Fruit fly (Drosophila melanogaster) whole organism, embryonic: ENCODE data around the gene RanGAP.

ENCODE experiments used
- Aef1 ChIP-seq: fragments of 200-800 bp; sonication (Bioruptor generic); IDR thresholded peaks from 3 replicates; pipeline ENCODE4 v1.3.6; 2022; ENCODE audit warnings: missing biosample characterization, missing genetic modification characterization
- Asciz ChIP-seq: fragments of 200-800 bp; sonication (Bioruptor generic); optimal IDR thresholded peaks from 2 replicates; lab custom pipeline; 2017; ENCODE audit warnings: missing biosample characterization, mild to moderate bottlenecking, missing genetic modification characterization, missing genetic modification reagents
- CG10209 ChIP-seq: fragments of 200-800 bp; sonication (Bioruptor generic); optimal IDR thresholded peaks from 3 replicates; lab custom pipeline; 2017; ENCODE audit warnings: missing biosample characterization, mild to moderate bottlenecking, missing genetic modification characterization, missing genetic modification reagents
- CG11093 ChIP-seq: fragments of 200-800 bp; sonication (Bioruptor generic); IDR thresholded peaks from 3 replicates; pipeline ENCODE4 v1.3.6; 2022; ENCODE audit warnings: missing biosample characterization, missing genetic modification characterization
- CG11695 ChIP-seq: fragments of 200-800 bp; sonication (Bioruptor generic); IDR thresholded peaks from 3 replicates; pipeline ENCODE4 v1.3.6; 2022; ENCODE audit warnings: missing biosample characterization, missing genetic modification characterization
- CG12155 ChIP-seq: fragments of 200-800 bp; sonication (Bioruptor generic); optimal IDR thresholded peaks from 3 replicates; lab custom pipeline; 2016; ENCODE audit warnings: missing biosample characterization, missing genetic modification characterization
- CG12769 ChIP-seq: fragments of 200-800 bp; sonication (Bioruptor generic); optimal IDR thresholded peaks from 2 replicates; lab custom pipeline; 2019; ENCODE audit warnings: missing biosample characterization, mild to moderate bottlenecking, missing genetic modification characterization, moderate library complexity
- CG12942 ChIP-seq: fragments of 200-800 bp; sonication (Bioruptor generic); optimal IDR thresholded peaks from 3 replicates; lab custom pipeline; 2016; ENCODE audit warnings: missing biosample characterization, missing genetic modification characterization
- CG13424 ChIP-seq: fragments of 200-800 bp; sonication (Bioruptor generic); optimal IDR thresholded peaks from 2 replicates; lab custom pipeline; 2019; ENCODE audit warnings: missing biosample characterization, mild to moderate bottlenecking, missing genetic modification characterization, moderate library complexity
- CG15601 ChIP-seq: fragments of 200-800 bp; sonication (Bioruptor generic); optimal IDR thresholded peaks from 3 replicates; lab custom pipeline; 2019; ENCODE audit warnings: missing biosample characterization, mild to moderate bottlenecking, missing genetic modification characterization, moderate library complexity
- CG16813 ChIP-seq: fragments of 200-800 bp; sonication (Bioruptor generic); IDR thresholded peaks from 3 replicates; pipeline ENCODE4 v1.3.6; 2022; ENCODE audit warnings: missing biosample characterization, missing genetic modification characterization; ENCODE audit not compliant: partially characterized antibody
- CG17186 ChIP-seq: fragments of 200-800 bp; sonication (Bioruptor generic); optimal IDR thresholded peaks from 3 replicates; lab custom pipeline; 2017; ENCODE audit warnings: missing biosample characterization, missing genetic modification reagents, missing genetic modification characterization
- CG17829 ChIP-seq: fragments of 200-800 bp; optimal IDR thresholded peaks from 2 replicates; lab custom pipeline; 2019; ENCODE audit warnings: missing biosample characterization, mild to moderate bottlenecking, missing genetic modification characterization, moderate library complexity
- CG18262 ChIP-seq: fragments of 200-800 bp; optimal IDR thresholded peaks from 3 replicates; lab custom pipeline; 2019; ENCODE audit warnings: missing biosample characterization, mild to moderate bottlenecking, missing genetic modification characterization, moderate library complexity
- CG32772 ChIP-seq: fragments of 200-800 bp; sonication (Bioruptor generic); IDR thresholded peaks from 2 replicates; pipeline ENCODE4 v1.3.6; 2022; ENCODE audit warnings: missing biosample characterization, missing genetic modification characterization
- CG33557 ChIP-seq: fragments of 200-800 bp; sonication (Bioruptor generic); optimal IDR thresholded peaks from 2 replicates; lab custom pipeline; 2019; ENCODE audit warnings: missing biosample characterization, mild to moderate bottlenecking, missing genetic modification characterization, moderate library complexity
- CG3407 ChIP-seq: fragments of 200-800 bp; sonication (Bioruptor generic); optimal IDR thresholded peaks from 2 replicates; lab custom pipeline; 2018; ENCODE audit warnings: missing biosample characterization, mild to moderate bottlenecking, missing genetic modification characterization
- CG34376 ChIP-seq: fragments of 200-800 bp; sonication (Bioruptor generic); optimal IDR thresholded peaks from 2 replicates; lab custom pipeline; 2018; ENCODE audit warnings: missing biosample characterization, mild to moderate bottlenecking, missing genetic modification characterization
- CG3838 ChIP-seq: fragments of 200-800 bp; sonication (Bioruptor generic); optimal IDR thresholded peaks from 3 replicates; lab custom pipeline; 2016; ENCODE audit warnings: missing biosample characterization, missing genetic modification characterization
- CG4730 ChIP-seq: fragments of 200-800 bp; sonication (Bioruptor generic); IDR thresholded peaks from 2 replicates; pipeline ENCODE4 v1.3.6; 2022; ENCODE audit warnings: missing biosample characterization, missing genetic modification characterization
- CG6791 ChIP-seq: fragments of 200-800 bp; sonication (Bioruptor generic); IDR thresholded peaks from 3 replicates; pipeline ENCODE4 v1.3.6; 2022; ENCODE audit warnings: missing biosample characterization, missing genetic modification characterization; ENCODE audit not compliant: partially characterized antibody
- CG6854 ChIP-seq: fragments of 200-800 bp; sonication (Bioruptor generic); optimal IDR thresholded peaks from 3 replicates; lab custom pipeline; 2017; ENCODE audit warnings: missing biosample characterization, mild to moderate bottlenecking, missing genetic modification characterization
- CG7987 ChIP-seq: fragments of 200-800 bp; sonication (Bioruptor generic); optimal IDR thresholded peaks from 2 replicates; lab custom pipeline; 2018; ENCODE audit warnings: missing biosample characterization, mild to moderate bottlenecking, missing genetic modification characterization, moderate library complexity
- CG8478 ChIP-seq: fragments of >200 bp; optimal IDR thresholded peaks from 2 replicates; lab custom pipeline; 2018
- CG8924 ChIP-seq: fragments of 200-800 bp; optimal IDR thresholded peaks from 3 replicates; lab custom pipeline; 2019; ENCODE audit warnings: missing biosample characterization, mild to moderate bottlenecking, missing genetic modification characterization, moderate library complexity
- CG9215 ChIP-seq: fragments of 200-800 bp; sonication (Bioruptor generic); IDR thresholded peaks from 2 replicates; pipeline ENCODE4 v1.3.6; 2022; ENCODE audit warnings: missing biosample characterization, missing genetic modification characterization
- CrebB ChIP-seq: fragments of 200-800 bp; sonication (Bioruptor generic); optimal IDR thresholded peaks from 3 replicates; lab custom pipeline; 2018; ENCODE audit warnings: missing biosample characterization, mild to moderate bottlenecking, missing genetic modification characterization
- Fer1 ChIP-seq: fragments of 200-800 bp; sonication (Bioruptor generic); optimal IDR thresholded peaks from 2 replicates; lab custom pipeline; 2017; ENCODE audit warnings: missing biosample characterization, mild to moderate bottlenecking, missing genetic modification characterization
- Fer2 ChIP-seq: fragments of 200-800 bp; sonication (Bioruptor generic); optimal IDR thresholded peaks from 2 replicates; lab custom pipeline; 2018; ENCODE audit warnings: missing biosample characterization, mild to moderate bottlenecking, missing genetic modification characterization, moderate library complexity
- Mad ChIP-seq: fragments of 200-800 bp; sonication (Bioruptor generic); optimal IDR thresholded peaks from 2 replicates; lab custom pipeline; 2016; ENCODE audit warnings: missing biosample characterization, missing genetic modification characterization
- Max ChIP-seq: fragments of 200-800 bp; sonication (Bioruptor generic); optimal IDR thresholded peaks from 2 replicates; lab custom pipeline; 2016; ENCODE audit warnings: missing biosample characterization, mild to moderate bottlenecking, missing genetic modification characterization
- Nf-YA ChIP-seq: fragments of 200-800 bp; sonication (Bioruptor generic); IDR thresholded peaks from 2 replicates; pipeline ENCODE4 v1.3.6; 2022; ENCODE audit warnings: missing biosample characterization, missing genetic modification characterization
- NfI ChIP-seq: fragments of 200-800 bp; sonication (Bioruptor generic); optimal IDR thresholded peaks from 3 replicates; lab custom pipeline; 2018; ENCODE audit warnings: missing biosample characterization, mild to moderate bottlenecking, missing genetic modification characterization, moderate library complexity
- Poxn ChIP-seq: fragments of 200-800 bp; sonication (Bioruptor generic); IDR thresholded peaks from 2 replicates; pipeline ENCODE4 v1.3.6; 2022; ENCODE audit warnings: missing biosample characterization, missing genetic modification characterization
- Scr ChIP-seq: fragments of 200-800 bp; sonication (Bioruptor generic); IDR thresholded peaks from 2 replicates; pipeline ENCODE4 v1.3.6; 2022; ENCODE audit warnings: missing biosample characterization, missing genetic modification characterization; ENCODE audit not compliant: partially characterized antibody
- Sox100B ChIP-seq: fragments of 200-800 bp; sonication (Bioruptor generic); optimal IDR thresholded peaks from 3 replicates; lab custom pipeline; 2018; ENCODE audit warnings: missing biosample characterization, mild to moderate bottlenecking, missing genetic modification characterization
- amos ChIP-seq: fragments of 200-800 bp; sonication (Bioruptor generic); IDR thresholded peaks from 2 replicates; pipeline ENCODE4 v1.3.6; 2022; ENCODE audit warnings: missing biosample characterization, missing genetic modification characterization; ENCODE audit not compliant: partially characterized antibody
- br ChIP-seq: fragments of >200 bp; optimal IDR thresholded peaks from 2 replicates; lab custom pipeline; 2017
- dysf ChIP-seq: fragments of 200-800 bp; sonication (Bioruptor generic); IDR thresholded peaks from 3 replicates; pipeline ENCODE4 v1.3.6; 2022; ENCODE audit warnings: missing biosample characterization, missing genetic modification characterization
- eve ChIP-seq, 2 experiments: fragments of >200 bp; optimal IDR thresholded peaks; 2 replicates each; lab custom pipeline; 2017; ENCODE audit warnings: missing biosample characterization in 2 of 2, missing genetic modification characterization in 2 of 2
- eyg ChIP-seq: fragments of 200-800 bp; sonication (Bioruptor generic); optimal IDR thresholded peaks from 3 replicates; lab custom pipeline; 2016; ENCODE audit warnings: missing biosample characterization, missing genetic modification characterization
- lilli ChIP-seq: fragments of 200-800 bp; sonication (Bioruptor generic); optimal IDR thresholded peaks from 3 replicates; lab custom pipeline; 2016; ENCODE audit warnings: missing biosample characterization, missing genetic modification characterization
- nmo ChIP-seq: fragments of 200-800 bp; sonication (Bioruptor generic); optimal IDR thresholded peaks from 2 replicates; lab custom pipeline; 2018; ENCODE audit warnings: missing biosample characterization, mild to moderate bottlenecking, missing genetic modification characterization, moderate library complexity
- pita ChIP-seq: fragments of 200-800 bp; sonication (Bioruptor generic); optimal IDR thresholded peaks from 2 replicates; lab custom pipeline; 2017; ENCODE audit warnings: missing biosample characterization, mild to moderate bottlenecking, missing genetic modification characterization
- ranshi ChIP-seq: fragments of 200-800 bp; sonication (Bioruptor generic); IDR thresholded peaks from 2 replicates; pipeline ENCODE4 v1.3.6; 2022; ENCODE audit warnings: missing biosample characterization, missing genetic modification characterization
- sima ChIP-seq: fragments of 200-800 bp; sonication (Bioruptor generic); optimal IDR thresholded peaks from 2 replicates; lab custom pipeline; 2016; ENCODE audit warnings: missing biosample characterization, missing genetic modification characterization
- toy ChIP-seq: fragments of 200-800 bp; sonication (Bioruptor generic); IDR thresholded peaks from 2 replicates; pipeline ENCODE4 v1.3.6; 2022; ENCODE audit warnings: missing biosample characterization, missing genetic modification characterization
- usp ChIP-seq: fragments of >200 bp; optimal IDR thresholded peaks from 2 replicates; lab custom pipeline; 2017; ENCODE audit warnings: missing biosample characterization, missing genetic modification characterization
- zen2 ChIP-seq: fragments of 200-800 bp; sonication (Bioruptor generic); IDR thresholded peaks from 3 replicates; pipeline ENCODE4 v1.3.6; 2022; ENCODE audit warnings: missing biosample characterization, missing genetic modification characterization; ENCODE audit not compliant: partially characterized antibody

The RanGAP gene

dm6 chr2L:19492934-19493686 lies 51.4 kb downstream of the RanGAP start, which contains the start of the genes swm and Ctu2 (continued):
- TF ChIP-seq dysf (GFP tag; lab: Robert Waterston, UW) = peak; percentile 61; the same call in 2 of the 3 replicates
- peak; percentile 58 for TF ChIP-seq CG33557 (GFP tag; lab: Kevin White, UChicago)
- TF ChIP-seq sima (GFP tag; lab: Kevin White, UChicago) = no peak
- TF ChIP-seq lilli (GFP tag; lab: Kevin White, UChicago) = peak; percentile 28
- TF ChIP-seq CG12769 (tag; lab: Kevin White, UChicago) = no peak
- no peak for TF ChIP-seq CG4730 (GFP tag; lab: Robert Waterston, UW)
- peak; percentile 81 for TF ChIP-seq CG8478 (lab: Kevin White, UChicago)
- TF ChIP-seq CG9215 = peak; percentile 72
- TF ChIP-seq Fer2 = peak; percentile 69
- TF ChIP-seq Aef1 = peak; percentile 51
- TF ChIP-seq CG34376 (GFP tag; lab: Kevin White, UChicago) = peak; percentile 19
- no peak for TF ChIP-seq toy (GFP tag; lab: Robert Waterston, UW)
- TF ChIP-seq pita (GFP tag; lab: Kevin White, UChicago) = no peak
- TF ChIP-seq CG12155 (GFP tag; lab: Kevin White, UChicago) = peak; percentile 60
- peak; percentile 89 for TF ChIP-seq CG13424 (tag; lab: Kevin White, UChicago)
- TF ChIP-seq nmo = peak; percentile 83
- no peak for TF ChIP-seq br
- TF ChIP-seq CrebB (tag; lab: Kevin White, UChicago) = peak; percentile 9
- no peak for TF ChIP-seq CG6854 (GFP tag; lab: Kevin White, UChicago)
- peak; percentile 82 for TF ChIP-seq CG8924
- peak; percentile 64; the same call in 2 of the 3 replicates for TF ChIP-seq CG11695 (GFP tag; lab: Robert Waterston, UW)
- peak; percentile 2 for TF ChIP-seq Max (GFP tag; lab: Kevin White, UChicago)
- TF ChIP-seq amos = peak; percentile 67
- peak; percentile 30; the same call in 1 of the 2 replicates for TF ChIP-seq ranshi (GFP tag; lab: Robert Waterston, UW)
- TF ChIP-seq CG18262 (tag; lab: Kevin White, UChicago) = peak; percentile 73
- TF ChIP-seq CG12942 = peak; percentile 31
- no peak for TF ChIP-seq CG7987 (GFP tag; lab: Kevin White, UChicago)
- no peak for TF ChIP-seq eve (GFP tag; optimal IDR thresholded peaks at IDR 0.05; lab: Kevin White, UChicago)
- TF ChIP-seq Poxn (GFP tag; lab: Robert Waterston, UW) = no peak
- no peak for TF ChIP-seq Mad (GFP tag; lab: Kevin White, UChicago)
- TF ChIP-seq usp (GFP tag; lab: Kevin White, UChicago) = no peak
- TF ChIP-seq Nf-YA (GFP tag; lab: Robert Waterston, UW) = no peak
- peak; percentile 74 for TF ChIP-seq Fer1 (GFP tag; lab: Kevin White, UChicago)
- peak; percentile 47 for TF ChIP-seq CG17186 (GFP tag; lab: Kevin White, UChicago)
- TF ChIP-seq Sox100B (GFP tag; lab: Kevin White, UChicago) = no peak
- TF ChIP-seq eyg (GFP tag; lab: Kevin White, UChicago) = no peak
- peak; percentile 64 for TF ChIP-seq NfI (GFP tag; lab: Kevin White, UChicago)
- TF ChIP-seq Scr (GFP tag; lab: Robert Waterston, UW) = peak; percentile 83
- TF ChIP-seq CG15601 (tag; lab: Kevin White, UChicago) = peak; percentile 64
- 0 out of 3 replicates have a peak, but pooled peaks have one; percentile 32 for TF ChIP-seq CG11093 (GFP tag; lab: Robert Waterston, UW)
- TF ChIP-seq CG17829 (tag; lab: Kevin White, UChicago) = peak; percentile 72
- peak; percentile 54 for TF ChIP-seq CG3407 (GFP tag; lab: Kevin White, UChicago)
- peak; percentile 59; the same call in 2 of the 3 replicates for TF ChIP-seq zen2
- peak; percentile 52; the same call in 2 of the 3 replicates for TF ChIP-seq CG6791 (GFP tag; lab: Robert Waterston, UW)
- TF ChIP-seq CG3838 (GFP tag; lab: Kevin White, UChicago) = no peak
- no peak for TF ChIP-seq CG10209 (GFP tag; lab: Kevin White, UChicago)
- no peak for TF ChIP-seq Asciz (GFP tag; lab: Kevin White, UChicago)
- peak; percentile 35; the same call in 1 of the 2 replicates for TF ChIP-seq CG32772 (GFP tag; lab: Robert Waterston, UW)
- TF ChIP-seq CG16813 = peak; percentile 78
